Fruit fly (Drosophila melanogaster): ENCODE data around the gene PNKP.

DNA sequence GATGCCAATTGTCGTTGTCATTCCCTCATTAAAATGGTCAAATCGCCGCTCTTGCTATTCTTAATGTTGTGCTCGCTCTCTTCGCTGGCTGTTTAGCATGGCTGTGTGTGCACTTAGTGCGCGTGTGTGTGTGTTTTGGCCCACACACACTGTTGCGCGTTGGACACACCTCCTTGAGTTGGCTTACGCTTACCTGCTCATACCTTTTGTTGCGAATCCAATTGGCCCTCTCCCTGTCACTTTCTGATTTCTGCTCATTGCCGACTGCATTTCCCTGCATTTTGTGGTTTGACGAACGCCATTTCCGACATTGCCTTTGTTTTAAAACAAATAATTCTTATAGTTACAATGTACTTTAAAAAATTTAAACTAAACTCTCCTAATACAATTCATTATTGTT lies 8.3 kb downstream of the PNKP start:
- TF ChIP-seq tai (GFP tag; optimal IDR thresholded peaks at IDR 0.05) (no peak), ey (GFP tag; optimal IDR thresholded peaks at IDR 0.05) (no peak), psq (GFP tag; optimal IDR thresholded peaks at IDR 0.05) (no peak), CG9705 (GFP tag; optimal IDR thresholded peaks at IDR 0.05) (no peak), usp (GFP tag; optimal IDR thresholded peaks at IDR 0.05) (no peak), pan (optimal IDR thresholded peaks at IDR 0.05) (no peak), h (GFP tag; optimal IDR thresholded peaks at IDR 0.05) (no peak), dl (GFP tag; optimal IDR thresholded peaks at IDR 0.05; ENCODE audit: insufficient read depth in 1 of 2, partially characterized antibody in 2 of 2) (no peak), brk (GFP tag; optimal IDR thresholded peaks at IDR 0.05) (no peak), Sp1 (GFP tag; optimal IDR thresholded peaks at IDR 0.05) (no peak), Vsx2 (GFP tag; optimal IDR thresholded peaks at IDR 0.05; ENCODE audit: partially characterized antibody) (no peak), HLH106 (tag; optimal IDR thresholded peaks at IDR 0.05) (no peak)
